1 fruit fly cellular context compared by ENCODE assay signal in the genomic region with DNA sequence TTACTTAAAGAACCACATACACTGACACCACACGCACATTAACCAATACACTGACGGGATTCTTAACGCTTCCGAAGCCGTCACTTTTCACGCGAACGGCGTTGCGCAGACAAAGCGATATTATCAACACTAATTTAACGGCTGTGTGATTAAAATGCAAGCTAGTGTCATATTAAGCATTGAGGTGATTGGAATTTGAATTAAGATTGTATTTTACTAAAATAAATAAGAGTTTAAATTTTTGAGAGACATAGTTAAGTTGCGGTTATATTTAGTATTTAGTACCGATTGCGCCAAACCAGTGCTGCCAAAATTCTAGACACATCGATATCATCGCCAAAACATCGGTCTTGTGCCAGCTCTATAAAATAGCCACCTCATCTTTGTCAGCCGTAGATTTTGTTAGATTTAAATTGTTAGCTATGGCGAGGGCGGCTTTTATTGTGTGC.
TF ChIP-seq lines count a peak whose summit lies in the region.

Ythdf (minus strand) TSS at position 222 of the 449 bp plus-strand sequence.
bai (plus strand) TSS at position 347 of the 449 bp plus-strand sequence.

TF ChIP-seq in whole organism, embryonic, 481 proteins besides CTCF, POLR2A, EP300 and RAD21 (continued from another document and continues in another):
- TF ChIP-seq Hmx (GFP tag; optimal IDR thresholded peaks at IDR 0.05; lab: Kevin White, UChicago): no peak
- TF ChIP-seq Fer2 (tag; optimal IDR thresholded peaks at IDR 0.05; lab: Kevin White, UChicago): no peak
- TF ChIP-seq Dfd (GFP tag; optimal IDR thresholded peaks at IDR 0.05; lab: Kevin White, UChicago): no peak
- peak; percentile 67 for TF ChIP-seq Ets97D (GFP tag; optimal IDR thresholded peaks at IDR 0.05; lab: Kevin White, UChicago)
- no peak for TF ChIP-seq CG2875 (GFP tag; optimal IDR thresholded peaks at IDR 0.05; lab: Kevin White, UChicago)
- no peak for TF ChIP-seq ham (GFP tag; IDR thresholded peaks at IDR 0.05; lab: Robert Waterston, UW)
- TF ChIP-seq CG14441 (GFP tag; IDR thresholded peaks at IDR 0.05; lab: Robert Waterston, UW): no peak
- no peak for TF ChIP-seq Awh (GFP tag; IDR thresholded peaks at IDR 0.05; lab: Robert Waterston, UW)
- TF ChIP-seq CG18599 (GFP tag; optimal IDR thresholded peaks at IDR 0.05; lab: Kevin White, UChicago): no peak
- TF ChIP-seq jigr1 (GFP tag; IDR thresholded peaks at IDR 0.05; lab: Robert Waterston, UW): no peak
- peak; percentile 61 for TF ChIP-seq CHES-1-like (GFP tag; optimal IDR thresholded peaks at IDR 0.05; lab: Kevin White, UChicago)
- TF ChIP-seq chinmo (GFP tag; IDR thresholded peaks at IDR 0.05; lab: Robert Waterston, UW; ENCODE audit: partially characterized antibody): peak; percentile 57; the same call in 1 of the 4 replicates
- TF ChIP-seq dpn (GFP tag; optimal IDR thresholded peaks at IDR 0.05; lab: Kevin White, UChicago): peak; percentile 47 to 54
- no peak for TF ChIP-seq D (optimal IDR thresholded peaks at IDR 0.05; lab: Kevin White, UChicago)
- TF ChIP-seq D (GFP tag; optimal IDR thresholded peaks at IDR 0.05; lab: Kevin White, UChicago): no peak
- TF ChIP-seq az2 (GFP tag; optimal IDR thresholded peaks at IDR 0.05; lab: Kevin White, UChicago): peak; percentile 15
- no peak for TF ChIP-seq Tbp (GFP tag; optimal IDR thresholded peaks at IDR 0.05; lab: Kevin White, UChicago)
- no peak for TF ChIP-seq H15 (GFP tag; IDR thresholded peaks at IDR 0.05; lab: Robert Waterston, UW)
- no peak for TF ChIP-seq rib (GFP tag; IDR thresholded peaks at IDR 0.05; lab: Robert Waterston, UW)
- TF ChIP-seq CG1024 (GFP tag; IDR thresholded peaks at IDR 0.05; lab: Robert Waterston, UW): no peak
- TF ChIP-seq Hr51 (GFP tag; optimal IDR thresholded peaks at IDR 0.05; lab: Kevin White, UChicago): peak in 1 of 2 experiments; percentile 52
- TF ChIP-seq CG6175 (GFP tag; IDR thresholded peaks at IDR 0.05; lab: Robert Waterston, UW): no peak
- TF ChIP-seq CG15601 (tag; optimal IDR thresholded peaks at IDR 0.05; lab: Kevin White, UChicago): no peak
- TF ChIP-seq Jarid2 (GFP tag; optimal IDR thresholded peaks at IDR 0.05; lab: Kevin White, UChicago): no peak
- no peak for TF ChIP-seq CG11247 (GFP tag; IDR thresholded peaks at IDR 0.05; lab: Robert Waterston, UW)
- peak; percentile 34 for TF ChIP-seq lbe (GFP tag; optimal IDR thresholded peaks at IDR 0.05; lab: Kevin White, UChicago)
- TF ChIP-seq CG12659 (GFP tag; optimal IDR thresholded peaks at IDR 0.05; lab: Kevin White, UChicago): peak; percentile 75
- peak; percentile 40 for TF ChIP-seq CG8478 (optimal IDR thresholded peaks at IDR 0.05; lab: Kevin White, UChicago)
- TF ChIP-seq caup (GFP tag; optimal IDR thresholded peaks at IDR 0.05; lab: Kevin White, UChicago; ENCODE audit: severe bottlenecking): no peak
- no peak for TF ChIP-seq Dek (tag; optimal IDR thresholded peaks at IDR 0.05; lab: Kevin White, UChicago)
- no peak for TF ChIP-seq CG2199 (GFP tag; IDR thresholded peaks at IDR 0.05; lab: Robert Waterston, UW)
- no peak for TF ChIP-seq Oaz (GFP tag; IDR thresholded peaks at IDR 0.05; lab: Robert Waterston, UW)
- TF ChIP-seq tup (GFP tag; optimal IDR thresholded peaks at IDR 0.05; lab: Kevin White, UChicago): peak; percentile 13
- TF ChIP-seq NC2α (GFP tag; optimal IDR thresholded peaks at IDR 0.05; lab: Kevin White, UChicago): no peak
- TF ChIP-seq Med (GFP tag; lab: Kevin White, UChicago): peak; percentile 73
- TF ChIP-seq Bteb2 (GFP tag; optimal IDR thresholded peaks at IDR 0.05; lab: Kevin White, UChicago): peak; percentile 53
- TF ChIP-seq CG15514 (GFP tag; optimal IDR thresholded peaks at IDR 0.05; lab: Kevin White, UChicago): no peak
- TF ChIP-seq Kr (GFP tag; optimal IDR thresholded peaks at IDR 0.05; lab: Kevin White, UChicago): no peak
- no peak for TF ChIP-seq org-1 (GFP tag; optimal IDR thresholded peaks at IDR 0.05; lab: Kevin White, UChicago)
- TF ChIP-seq Max (GFP tag; optimal IDR thresholded peaks at IDR 0.05; lab: Kevin White, UChicago): peak; percentile 59
- peak; percentile 69 for TF ChIP-seq zfh2 (GFP tag; optimal IDR thresholded peaks at IDR 0.05; lab: Kevin White, UChicago)
- TF ChIP-seq CG16815 (GFP tag; optimal IDR thresholded peaks at IDR 0.05; lab: Kevin White, UChicago): no peak
- no peak for TF ChIP-seq Atf3 (GFP tag; optimal IDR thresholded peaks at IDR 0.05; lab: Kevin White, UChicago)
- peak; percentile 91 for TF ChIP-seq CG13287 (GFP tag; IDR thresholded peaks at IDR 0.05; lab: Robert Waterston, UW; ENCODE audit: partially characterized antibody)
- peak in 1 of 2 experiments; percentile 18 for TF ChIP-seq chif (GFP tag; optimal IDR thresholded peaks at IDR 0.05; lab: Kevin White, UChicago)
- no peak for TF ChIP-seq sc (optimal IDR thresholded peaks at IDR 0.05; lab: Kevin White, UChicago)
- no peak for TF ChIP-seq sc (GFP tag; optimal IDR thresholded peaks at IDR 0.05; lab: Kevin White, UChicago)
- peak; percentile 27 for TF ChIP-seq Dad (GFP tag; optimal IDR thresholded peaks at IDR 0.05; lab: Kevin White, UChicago)
- TF ChIP-seq CG18262 (tag; optimal IDR thresholded peaks at IDR 0.05; lab: Kevin White, UChicago): no peak
- no peak for TF ChIP-seq sisA (GFP tag; IDR thresholded peaks at IDR 0.05; lab: Robert Waterston, UW)
- no peak for TF ChIP-seq Neu2 (GFP tag; optimal IDR thresholded peaks at IDR 0.05; lab: Kevin White, UChicago; ENCODE audit: borderline replicate concordance)
- no peak for TF ChIP-seq CG16779 (GFP tag; IDR thresholded peaks at IDR 0.05; lab: Robert Waterston, UW)
- TF ChIP-seq CG10147 (GFP tag; optimal IDR thresholded peaks at IDR 0.05; lab: Kevin White, UChicago): no peak
- no peak for TF ChIP-seq CG7839 (tag; optimal IDR thresholded peaks at IDR 0.05; lab: Kevin White, UChicago)
- peak; percentile 25 for TF ChIP-seq Chrac-16 (GFP tag; optimal IDR thresholded peaks at IDR 0.05; lab: Kevin White, UChicago)
- no peak for TF ChIP-seq Hr78 (GFP tag; optimal IDR thresholded peaks at IDR 0.05; lab: Kevin White, UChicago)
- TF ChIP-seq zfh1 (GFP tag; IDR thresholded peaks at IDR 0.05; lab: Robert Waterston, UW): no peak
- TF ChIP-seq ab (GFP tag; optimal IDR thresholded peaks at IDR 0.05; lab: Kevin White, UChicago): no peak
- TF ChIP-seq chn (GFP tag; optimal IDR thresholded peaks at IDR 0.05; lab: Kevin White, UChicago): peak; percentile 47
- no peak for TF ChIP-seq so (GFP tag; IDR thresholded peaks at IDR 0.05; lab: Robert Waterston, UW)
- TF ChIP-seq Xrp1 (GFP tag; IDR thresholded peaks at IDR 0.05; lab: Robert Waterston, UW): no peak
- TF ChIP-seq Deaf1 (tag; optimal IDR thresholded peaks at IDR 0.05; lab: Kevin White, UChicago): no peak
- TF ChIP-seq Taf1 (GFP tag; IDR thresholded peaks at IDR 0.05; lab: Robert Waterston, UW): no peak
- TF ChIP-seq HLH3B (GFP tag; IDR thresholded peaks at IDR 0.05; lab: Robert Waterston, UW): no peak
- TF ChIP-seq CG15073 (GFP tag; optimal IDR thresholded peaks at IDR 0.05; lab: Kevin White, UChicago): no peak
- peak; percentile 18 for TF ChIP-seq CG10654 (GFP tag; optimal IDR thresholded peaks at IDR 0.05; lab: Kevin White, UChicago)
- no peak for TF ChIP-seq peb (GFP tag; IDR thresholded peaks at IDR 0.05; lab: Robert Waterston, UW)
- TF ChIP-seq CG11456 (GFP tag; IDR thresholded peaks at IDR 0.05; lab: Robert Waterston, UW): 0 out of 3 replicates have a peak, but pooled peaks have one; percentile 47
- TF ChIP-seq ap (GFP tag; IDR thresholded peaks at IDR 0.05; lab: Robert Waterston, UW): no peak
- no peak for TF ChIP-seq h (optimal IDR thresholded peaks at IDR 0.05; lab: Kevin White, UChicago)
- peak; percentile 81 for TF ChIP-seq CG2120 (GFP tag; optimal IDR thresholded peaks at IDR 0.05; lab: Kevin White, UChicago)
- TF ChIP-seq tna (GFP tag; IDR thresholded peaks at IDR 0.05; lab: Robert Waterston, UW; ENCODE audit: partially characterized antibody): peak; percentile 72
- TF ChIP-seq CG10321 (GFP tag; IDR thresholded peaks at IDR 0.05; lab: Robert Waterston, UW): no peak
- TF ChIP-seq CG10979 (tag; optimal IDR thresholded peaks at IDR 0.05; lab: Kevin White, UChicago): peak; percentile 1
- no peak for TF ChIP-seq B-H2 (GFP tag; optimal IDR thresholded peaks at IDR 0.05; lab: Kevin White, UChicago)
- TF ChIP-seq CG13775 (GFP tag; optimal IDR thresholded peaks at IDR 0.05; lab: Kevin White, UChicago): peak; percentile 46
- peak; percentile 47 for TF ChIP-seq Dp (GFP tag; optimal IDR thresholded peaks at IDR 0.05; lab: Kevin White, UChicago)
- peak; percentile 49 for TF ChIP-seq psq (GFP tag; optimal IDR thresholded peaks at IDR 0.05; lab: Kevin White, UChicago)
- TF ChIP-seq C15 (GFP tag; IDR thresholded peaks at IDR 0.05; lab: Robert Waterston, UW): no peak
- no peak for TF ChIP-seq CG13894 (tag; optimal IDR thresholded peaks at IDR 0.05; lab: Kevin White, UChicago)
- TF ChIP-seq CG12219 (GFP tag; optimal IDR thresholded peaks at IDR 0.05; lab: Kevin White, UChicago): no peak
- no peak for TF ChIP-seq ssp (GFP tag; IDR thresholded peaks at IDR 0.05; lab: Robert Waterston, UW)
- no peak for TF ChIP-seq CG10462 (GFP tag; optimal IDR thresholded peaks at IDR 0.05; lab: Kevin White, UChicago)
- TF ChIP-seq ems (GFP tag; optimal IDR thresholded peaks at IDR 0.05; lab: Kevin White, UChicago): peak; percentile 15
- no peak for TF ChIP-seq pan (optimal IDR thresholded peaks at IDR 0.05; lab: Kevin White, UChicago)
- TF ChIP-seq pan (GFP tag; optimal IDR thresholded peaks at IDR 0.05 in 1 of 2, IDR thresholded peaks at IDR 0.05 in 1 of 2): no peak
- peak; percentile 95 for TF ChIP-seq Sin3A (optimal IDR thresholded peaks at IDR 0.05; lab: Kevin White, UChicago)
- no peak for TF ChIP-seq CG12391 (tag; optimal IDR thresholded peaks at IDR 0.05; lab: Kevin White, UChicago)
- TF ChIP-seq insv (GFP tag; optimal IDR thresholded peaks at IDR 0.05; lab: Kevin White, UChicago): peak in 1 of 2 experiments; percentile 1
- TF ChIP-seq esg (GFP tag; conservative IDR thresholded peaks at IDR 0.05; lab: Robert Waterston, UW): no peak
- no peak for TF ChIP-seq nau (GFP tag; optimal IDR thresholded peaks at IDR 0.05; lab: Kevin White, UChicago)
- TF ChIP-seq mirr (GFP tag; optimal IDR thresholded peaks at IDR 0.05; lab: Kevin White, UChicago): no peak
- peak; percentile 79 for TF ChIP-seq sens (GFP tag; lab: Kevin White, UChicago)
- TF ChIP-seq fd64A (GFP tag; optimal IDR thresholded peaks at IDR 0.05; lab: Kevin White, UChicago): no peak
- TF ChIP-seq CG3163 (GFP tag; optimal IDR thresholded peaks at IDR 0.05; lab: Kevin White, UChicago): no peak
- TF ChIP-seq CG8359 (GFP tag; optimal IDR thresholded peaks at IDR 0.05; lab: Kevin White, UChicago; ENCODE audit: borderline replicate concordance): no peak
- no peak for TF ChIP-seq gsb (GFP tag; IDR thresholded peaks at IDR 0.05; lab: Robert Waterston, UW)
- TF ChIP-seq slou (GFP tag; optimal IDR thresholded peaks at IDR 0.05; lab: Kevin White, UChicago): peak; percentile 37
- TF ChIP-seq br (optimal IDR thresholded peaks at IDR 0.05; lab: Kevin White, UChicago): no peak
- peak; percentile 86 for TF ChIP-seq amos (GFP tag; IDR thresholded peaks at IDR 0.05; lab: Robert Waterston, UW; ENCODE audit: partially characterized antibody)
- TF ChIP-seq unpg (GFP tag; optimal IDR thresholded peaks at IDR 0.05; lab: Kevin White, UChicago): no peak
- peak; percentile 5 for TF ChIP-seq fu2 (GFP tag; optimal IDR thresholded peaks at IDR 0.05; lab: Kevin White, UChicago)
- no peak for TF ChIP-seq Poxn (GFP tag; IDR thresholded peaks at IDR 0.05; lab: Robert Waterston, UW)
- peak; percentile 9 for TF ChIP-seq Sry-β (GFP tag; optimal IDR thresholded peaks at IDR 0.05; lab: Kevin White, UChicago)
- TF ChIP-seq pb (GFP tag; optimal IDR thresholded peaks at IDR 0.05; lab: Kevin White, UChicago): no peak
- TF ChIP-seq CG13123 (GFP tag; optimal IDR thresholded peaks at IDR 0.05; lab: Kevin White, UChicago): no peak
- TF ChIP-seq fd3F (GFP tag; optimal IDR thresholded peaks at IDR 0.05; lab: Kevin White, UChicago): no peak
- no peak for TF ChIP-seq bigmax (GFP tag; optimal IDR thresholded peaks at IDR 0.05; lab: Kevin White, UChicago)
- peak; percentile 51 for TF ChIP-seq gfzf (GFP tag; optimal IDR thresholded peaks at IDR 0.05; lab: Kevin White, UChicago)
- no peak for TF ChIP-seq crol (GFP tag; IDR thresholded peaks at IDR 0.05; lab: Robert Waterston, UW)
- no peak for TF ChIP-seq Meics (GFP tag; optimal IDR thresholded peaks at IDR 0.05; lab: Kevin White, UChicago)
- no peak for TF ChIP-seq kni (GFP tag; optimal IDR thresholded peaks at IDR 0.05; lab: Kevin White, UChicago)
- TF ChIP-seq bsh (GFP tag; optimal IDR thresholded peaks at IDR 0.05; lab: Kevin White, UChicago): no peak
- TF ChIP-seq CG6813 (GFP tag; optimal IDR thresholded peaks at IDR 0.05; lab: Kevin White, UChicago): no peak
- TF ChIP-seq kay (GFP tag; optimal IDR thresholded peaks at IDR 0.05; lab: Kevin White, UChicago): peak; percentile 19
- TF ChIP-seq vfl (GFP tag; optimal IDR thresholded peaks at IDR 0.05; lab: Kevin White, UChicago): peak; percentile 15
- peak; percentile 46 for TF ChIP-seq CrebB (tag; optimal IDR thresholded peaks at IDR 0.05; lab: Kevin White, UChicago)
- no peak for TF ChIP-seq CG9437 (GFP tag; optimal IDR thresholded peaks at IDR 0.05; lab: Kevin White, UChicago)
- no peak for TF ChIP-seq ac (GFP tag; optimal IDR thresholded peaks at IDR 0.05; lab: Kevin White, UChicago)
- TF ChIP-seq CG11696 (GFP tag; IDR thresholded peaks at IDR 0.05; lab: Robert Waterston, UW): no peak
- peak; percentile 83 for TF ChIP-seq Bgb (GFP tag; IDR thresholded peaks at IDR 0.05; lab: Robert Waterston, UW; ENCODE audit: partially characterized antibody)
- TF ChIP-seq CG18764 (GFP tag; optimal IDR thresholded peaks at IDR 0.05; lab: Kevin White, UChicago): no peak
- TF ChIP-seq HLHmδ (GFP tag; optimal IDR thresholded peaks at IDR 0.05; lab: Kevin White, UChicago): no peak
- no peak for TF ChIP-seq CG43689 (GFP tag; IDR thresholded peaks at IDR 0.05; lab: Robert Waterston, UW)
- TF ChIP-seq CG8944 (GFP tag; optimal IDR thresholded peaks at IDR 0.05; lab: Kevin White, UChicago): no peak
- peak in 1 of 2 experiments; percentile 42 for TF ChIP-seq crp (GFP tag; optimal IDR thresholded peaks at IDR 0.05; lab: Kevin White, UChicago)
- TF ChIP-seq Nf-YC (tag; optimal IDR thresholded peaks at IDR 0.05; lab: Kevin White, UChicago): no peak
- TF ChIP-seq abd-A (tag; optimal IDR thresholded peaks at IDR 0.05; lab: Kevin White, UChicago): no peak
- TF ChIP-seq CG32767 (GFP tag; IDR thresholded peaks at IDR 0.05; lab: Robert Waterston, UW): no peak
- TF ChIP-seq hb (GFP tag; IDR thresholded peaks at IDR 0.05; lab: Robert Waterston, UW; ENCODE audit: partially characterized antibody): peak; percentile 78
- TF ChIP-seq grn (GFP tag; optimal IDR thresholded peaks at IDR 0.05; lab: Kevin White, UChicago): no peak
